Worm (Caenorhabditis elegans) whole organism, mixed stage, embryonic: ENCODE data around the gene T20B3.14.

Experiments
- bed-3 ChIP-seq: fragments of 200-800 bp; sonication (Bioruptor generic); optimal IDR thresholded peaks from 3 replicates; lab custom pipeline; 2018; ENCODE audit warnings: mild to moderate bottlenecking, missing genetic modification characterization, moderate library complexity, missing compliant biosample characterization
- blmp-1 ChIP-seq: fragments of 150-350 bp; optimal IDR thresholded peaks from 2 replicates; lab custom pipeline; 2014; ENCODE audit warnings: missing biosample characterization, missing genetic modification characterization
- ceh-39 ChIP-seq: fragments of 150-350 bp; optimal IDR thresholded peaks from 2 replicates; lab custom pipeline; 2014; ENCODE audit warnings: missing biosample characterization, missing genetic modification characterization
- ceh-43 ChIP-seq: fragments of 200-800 bp; sonication (Bioruptor generic); optimal IDR thresholded peaks from 2 replicates; lab custom pipeline; 2018; ENCODE audit warnings: mild to moderate bottlenecking, missing genetic modification characterization, moderate library complexity, missing compliant biosample characterization
- ceh-83 ChIP-seq: fragments of 200-800 bp; sonication (Bioruptor generic); optimal IDR thresholded peaks from 2 replicates; lab custom pipeline; 2018; ENCODE audit warnings: mild to moderate bottlenecking, missing genetic modification characterization, missing compliant biosample characterization
- ces-1 ChIP-seq: fragments of 150-350 bp; optimal IDR thresholded peaks from 2 replicates; lab custom pipeline; 2014; ENCODE audit warnings: missing biosample characterization, missing genetic modification reagents, missing genetic modification characterization
- cnd-1 ChIP-seq: fragments of 200-800 bp; sonication (Bioruptor generic); optimal IDR thresholded peaks from 2 replicates; lab custom pipeline; 2018; ENCODE audit warnings: mild to moderate bottlenecking, missing genetic modification characterization, missing compliant biosample characterization
- drap-1 ChIP-seq: fragments of 200-800 bp; sonication (Bioruptor generic); optimal IDR thresholded peaks from 3 replicates; lab custom pipeline; 2018; ENCODE audit warnings: mild to moderate bottlenecking, missing genetic modification characterization, missing compliant biosample characterization
- elt-1 ChIP-seq: sonication (generic microtip); optimal IDR thresholded peaks from 2 replicates; lab custom pipeline; 2017; ENCODE audit warnings: missing genetic modification characterization, mild to moderate bottlenecking, missing compliant biosample characterization, antibody characterized with exemption, moderate library complexity, borderline replicate concordance; ENCODE audit not compliant: insufficient read depth
- elt-3 ChIP-seq: fragments of 150-350 bp; optimal IDR thresholded peaks from 2 replicates; lab custom pipeline; 2014; ENCODE audit warnings: missing biosample characterization, missing genetic modification characterization
- flh-1 ChIP-seq: fragments of 200-800 bp; sonication (Bioruptor generic); optimal IDR thresholded peaks from 2 replicates; lab custom pipeline; 2018; ENCODE audit warnings: mild to moderate bottlenecking, missing genetic modification characterization, moderate library complexity, missing compliant biosample characterization
- ham-2 ChIP-seq: fragments of 200-800 bp; sonication (Bioruptor generic); optimal IDR thresholded peaks from 2 replicates; lab custom pipeline; 2018; ENCODE audit warnings: mild to moderate bottlenecking, missing genetic modification characterization, missing compliant biosample characterization
- hlh-1 ChIP-seq: fragments of 150-350 bp; optimal IDR thresholded peaks from 2 replicates; lab custom pipeline; 2014; ENCODE audit warnings: missing biosample characterization, missing genetic modification reagents, missing genetic modification characterization
- lin-13 ChIP-seq: fragments of 150-350 bp; optimal IDR thresholded peaks from 2 replicates; lab custom pipeline; 2014; ENCODE audit warnings: missing biosample characterization, missing genetic modification characterization
- lin-32 ChIP-seq: fragments of 200-800 bp; sonication (Bioruptor generic); optimal IDR thresholded peaks from 2 replicates; lab custom pipeline; 2018; ENCODE audit warnings: mild to moderate bottlenecking, missing genetic modification characterization, missing compliant biosample characterization
- lsy-2 ChIP-seq: fragments of 150-350 bp; optimal IDR thresholded peaks from 2 replicates; lab custom pipeline; 2014; ENCODE audit warnings: missing biosample characterization, missing genetic modification characterization
- mab-5 ChIP-seq: fragments of 150-350 bp; optimal IDR thresholded peaks from 2 replicates; lab custom pipeline; 2014; ENCODE audit warnings: missing biosample characterization, missing genetic modification characterization
- mep-1 ChIP-seq: fragments of 150-350 bp; optimal IDR thresholded peaks from 2 replicates; lab custom pipeline; 2017; ENCODE audit warnings: missing biosample characterization, missing genetic modification reagents, missing genetic modification characterization, inconsistent platforms
- mls-2 ChIP-seq: sonication (generic microtip); optimal IDR thresholded peaks from 2 replicates; lab custom pipeline; 2016; ENCODE audit warnings: mild to moderate bottlenecking, missing genetic modification characterization, moderate library complexity, missing compliant biosample characterization
- nhr-12 ChIP-seq: fragments of 150-350 bp; optimal IDR thresholded peaks from 2 replicates; lab custom pipeline; 2014; ENCODE audit warnings: missing biosample characterization, missing genetic modification characterization
- nhr-2 ChIP-seq: fragments of 150-350 bp; optimal IDR thresholded peaks from 2 replicates; lab custom pipeline; 2014; ENCODE audit warnings: missing biosample characterization, missing genetic modification characterization
- nhr-237 ChIP-seq: fragments of 150-350 bp; optimal IDR thresholded peaks from 2 replicates; lab custom pipeline; 2014; ENCODE audit warnings: missing biosample characterization, missing genetic modification characterization
- nhr-28 ChIP-seq: fragments of 150-350 bp; optimal IDR thresholded peaks from 2 replicates; lab custom pipeline; 2014; ENCODE audit warnings: missing biosample characterization, missing genetic modification characterization
- nhr-76 ChIP-seq: sonication (generic microtip); optimal IDR thresholded peaks from 2 replicates; lab custom pipeline; 2017; ENCODE audit warnings: missing biosample characterization, missing genetic modification characterization
- pha-4 ChIP-seq: fragments of 150-350 bp; optimal IDR thresholded peaks from 2 replicates; lab custom pipeline; 2018; ENCODE audit warnings: missing biosample characterization, missing genetic modification reagents, missing genetic modification characterization
- sem-2 ChIP-seq: fragments of 200-800 bp; sonication (Bioruptor generic); optimal IDR thresholded peaks from 2 replicates; lab custom pipeline; 2018; ENCODE audit warnings: mild to moderate bottlenecking, missing genetic modification characterization, missing compliant biosample characterization
- snpc-4 ChIP-seq: fragments of 150-350 bp; optimal IDR thresholded peaks from 2 replicates; lab custom pipeline; 2014; ENCODE audit warnings: missing biosample characterization, missing genetic modification characterization
- sptf-1 ChIP-seq: sonication (generic microtip); optimal IDR thresholded peaks from 2 replicates; lab custom pipeline; 2017; ENCODE audit warnings: mild to moderate bottlenecking, missing genetic modification characterization, moderate library complexity, missing compliant biosample characterization
- unc-120 ChIP-seq: sonication (generic microtip); optimal IDR thresholded peaks from 2 replicates; lab custom pipeline; 2017; ENCODE audit warnings: missing genetic modification characterization, missing compliant biosample characterization; ENCODE audit not compliant: poor library complexity, severe bottlenecking
- unc-39 ChIP-seq: fragments of 150-350 bp; optimal IDR thresholded peaks from 2 replicates; lab custom pipeline; 2014; ENCODE audit warnings: missing biosample characterization, missing genetic modification characterization
- unc-62 ChIP-seq: fragments of 150-350 bp; optimal IDR thresholded peaks from 2 replicates; lab custom pipeline; 2014; ENCODE audit warnings: missing biosample characterization, missing genetic modification reagents, missing genetic modification characterization
- zip-8 ChIP-seq: fragments of 150-350 bp; optimal IDR thresholded peaks from 2 replicates; lab custom pipeline; 2014; ENCODE audit warnings: missing biosample characterization, missing genetic modification characterization
- ztf-11 ChIP-seq: fragments of 150-350 bp; optimal IDR thresholded peaks from 2 replicates; lab custom pipeline; 2014; ENCODE audit warnings: missing biosample characterization, missing genetic modification characterization

T20B3.14 gene

DNA sequence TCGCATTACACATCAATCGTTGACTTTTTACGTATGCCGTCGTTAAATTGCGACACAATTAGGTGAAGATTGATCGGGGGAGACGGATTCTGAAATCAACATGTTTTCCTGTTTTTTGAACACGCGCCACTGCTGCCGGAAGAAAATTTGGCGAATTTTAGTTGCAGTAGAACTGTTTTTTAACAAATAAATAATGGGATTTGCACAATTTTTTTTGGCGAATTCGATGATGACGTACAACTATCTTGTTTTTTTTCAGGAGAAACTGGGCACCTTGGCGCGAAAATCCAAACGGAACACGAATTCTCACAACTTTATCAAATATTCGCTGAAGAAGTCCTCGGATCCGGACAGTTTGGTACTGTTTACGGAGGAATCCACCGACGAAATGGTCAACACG is 35.1 kb downstream of the T20B3.14 start:
- TF ChIP-seq bed-3 (GFP tag; lab: Kevin White, UChicago) = no peak
- no peak for TF ChIP-seq mep-1 (tag; lab: Kevin White, UChicago)
- TF ChIP-seq ceh-39 (tag; lab: Kevin White, UChicago) = no peak
- TF ChIP-seq unc-39 (tag; lab: Kevin White, UChicago) = no peak
- no peak for TF ChIP-seq blmp-1 (tag; lab: Kevin White, UChicago)
- no peak for TF ChIP-seq flh-1
- TF ChIP-seq lin-32 = no peak
- no peak for TF ChIP-seq ceh-83 (GFP tag; lab: Kevin White, UChicago)
- no peak for TF ChIP-seq nhr-76
- TF ChIP-seq hlh-1 (tag; lab: Kevin White, UChicago) = no peak
- TF ChIP-seq unc-62 = no peak
- no peak for TF ChIP-seq lsy-2
- no peak for TF ChIP-seq nhr-28
- TF ChIP-seq zip-8 (tag; lab: Kevin White, UChicago) = no peak
- TF ChIP-seq mls-2 (tag; lab: Kevin White, UChicago) = no peak
- TF ChIP-seq ceh-43 (GFP tag; lab: Kevin White, UChicago) = no peak
- TF ChIP-seq snpc-4 (tag; lab: Kevin White, UChicago) = no peak

DNA sequence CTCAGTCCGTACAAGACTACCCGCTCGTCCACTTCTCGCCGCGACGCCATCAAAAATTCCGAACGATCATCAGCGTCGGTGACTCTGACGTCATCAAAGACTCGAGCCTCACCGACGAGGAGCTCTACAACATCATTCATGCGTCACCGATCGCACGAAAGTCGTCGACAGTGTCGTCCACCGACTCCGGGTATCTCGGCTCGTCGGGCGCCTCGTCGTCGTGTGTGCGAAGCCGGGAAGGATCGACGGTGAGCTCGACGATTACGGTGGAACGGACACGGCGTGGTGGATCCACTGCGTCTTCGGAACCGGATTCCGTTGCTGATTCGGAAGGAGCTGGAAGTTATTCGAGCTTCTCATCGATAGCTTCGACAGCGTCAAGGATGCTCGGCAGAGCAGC is 36.3 kb downstream of the T20B3.14 start:
- TF ChIP-seq unc-62 (no peak), ceh-83 (GFP tag; lab: Kevin White, UChicago) (no peak), sem-2 (GFP tag; lab: Kevin White, UChicago) (no peak), lin-13 (tag; lab: Kevin White, UChicago) (no peak), zip-8 (tag; lab: Kevin White, UChicago) (no peak), lsy-2 (no peak), ham-2 (no peak), bed-3 (GFP tag; lab: Kevin White, UChicago) (no peak), mab-5 (tag; lab: Kevin White, UChicago) (no peak), unc-39 (tag; lab: Kevin White, UChicago) (no peak), snpc-4 (tag; lab: Kevin White, UChicago) (no peak), drap-1 (GFP tag; lab: Kevin White, UChicago) (no peak), pha-4 (tag; lab: Kevin White, UChicago) (no peak), ceh-39 (tag; lab: Kevin White, UChicago) (no peak), flh-1 (no peak), elt-1 (tag; lab: Kevin White, UChicago) (no peak), nhr-12 (tag; lab: Kevin White, UChicago) (no peak)

DNA sequence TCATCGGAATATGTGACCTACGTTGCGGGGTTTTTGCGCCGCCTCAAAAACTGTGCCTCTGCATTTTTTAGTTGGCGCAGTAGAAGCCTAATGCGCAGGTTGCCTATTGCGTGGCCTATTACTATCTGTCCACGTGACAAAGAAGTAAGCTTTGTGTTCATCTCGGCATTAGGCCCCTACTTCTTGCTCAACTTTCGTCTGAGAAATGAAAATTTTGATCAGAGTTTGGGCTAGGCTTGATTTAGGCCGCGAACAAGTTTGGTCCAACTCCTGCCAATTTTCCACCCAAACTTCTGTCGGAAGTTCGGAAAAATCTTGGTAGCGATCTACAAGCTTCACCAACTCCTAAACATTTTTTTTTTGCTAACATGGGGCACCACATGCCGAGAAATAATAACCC is 39.1 kb downstream of the T20B3.14 start:
- TF ChIP-seq sem-2 (GFP tag; lab: Kevin White, UChicago) (no peak), ham-2 (no peak), unc-62 (no peak), zip-8 (tag; lab: Kevin White, UChicago) (no peak), unc-120 (tag; lab: Kevin White, UChicago) (no peak), sptf-1 (tag; lab: Kevin White, UChicago) (no peak), nhr-2 (tag; lab: Kevin White, UChicago) (no peak), nhr-237 (tag; lab: Kevin White, UChicago) (no peak), nhr-28 (no peak), ces-1 (GFP tag; lab: Kevin White, UChicago) (no peak), nhr-76 (no peak)
- TF ChIP-seq, all 35 proteins: peak for 0

DNA sequence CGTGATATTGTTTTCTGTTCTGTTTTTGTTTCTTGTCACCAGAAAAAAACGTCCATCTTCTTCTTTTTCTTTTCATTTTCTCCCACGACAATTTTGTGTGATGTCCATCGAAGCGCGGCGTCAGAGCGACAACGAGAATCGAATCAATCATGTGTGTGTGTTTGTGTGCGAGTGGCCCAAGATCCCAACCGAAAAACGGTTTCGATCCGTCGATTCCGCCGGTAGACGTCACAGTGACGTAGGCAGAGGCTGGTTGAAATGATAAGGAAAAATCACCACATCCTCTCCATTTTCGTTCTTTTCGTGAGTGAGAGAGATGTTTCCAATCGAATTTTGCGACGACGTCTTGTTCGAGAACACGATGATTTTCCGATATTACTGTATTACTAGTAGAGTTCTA is 40.6 kb downstream of the T20B3.14 start:
- no peak for TF ChIP-seq unc-62
- TF ChIP-seq elt-3 = no peak
- TF ChIP-seq ceh-43 (GFP tag; lab: Kevin White, UChicago) = no peak
- no peak for TF ChIP-seq mab-5 (tag; lab: Kevin White, UChicago)
- TF ChIP-seq nhr-76 = no peak
- no peak for TF ChIP-seq hlh-1 (tag; lab: Kevin White, UChicago)
- TF ChIP-seq blmp-1 (tag; lab: Kevin White, UChicago) = no peak
- TF ChIP-seq, all 35 proteins: peak for 0

DNA sequence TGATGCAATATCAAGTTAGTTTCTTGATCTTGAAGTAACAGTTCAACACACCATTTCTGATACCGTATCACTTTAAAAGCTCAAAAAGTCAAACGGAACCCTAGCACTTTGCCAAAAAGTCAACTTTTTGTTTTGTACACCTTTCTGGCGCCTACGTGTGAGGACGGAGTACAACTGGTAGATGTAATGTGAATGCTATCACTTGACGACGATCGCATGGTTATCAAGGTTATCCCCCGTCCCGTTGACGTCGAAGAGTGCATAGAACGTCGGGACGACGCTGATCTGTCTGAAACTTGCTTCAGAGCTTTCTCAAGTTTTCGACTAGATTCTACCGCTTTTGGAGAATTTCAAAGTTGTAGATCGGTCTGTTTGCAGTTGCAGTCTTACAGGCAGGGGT is 41.1 kb downstream of the T20B3.14 start:
- no peak for TF ChIP-seq lin-13 (tag; lab: Kevin White, UChicago)
- TF ChIP-seq pha-4 (tag; lab: Kevin White, UChicago) = no peak
- no peak for TF ChIP-seq cnd-1 (tag; lab: Kevin White, UChicago)
- TF ChIP-seq nhr-28 = no peak
- TF ChIP-seq nhr-2 (tag; lab: Kevin White, UChicago) = no peak
- no peak for TF ChIP-seq unc-120 (tag; lab: Kevin White, UChicago)
- TF ChIP-seq nhr-76 = no peak
- TF ChIP-seq lsy-2 = no peak
- no peak for TF ChIP-seq ceh-43 (GFP tag; lab: Kevin White, UChicago)
- TF ChIP-seq ham-2 = no peak
- no peak for TF ChIP-seq ztf-11 (tag; lab: Kevin White, UChicago)
- no peak for TF ChIP-seq mls-2 (tag; lab: Kevin White, UChicago)
- no peak for TF ChIP-seq mab-5 (tag; lab: Kevin White, UChicago)
- no peak for TF ChIP-seq snpc-4 (tag; lab: Kevin White, UChicago)
